Worm (Caenorhabditis elegans): ENCODE data around the gene F55C5.17.

F55C5.17 gene

ce11 chrV:12317894-12318553 is 15.7 kb downstream of the F55C5.17 start, which contains the start of the genes R04F11.5 and R04F11.2 (continued):
- TF ChIP-seq somi-1 (GFP tag; optimal IDR thresholded peaks at IDR 0.05) (no peak), zim-3 (tag; optimal IDR thresholded peaks at IDR 0.05) (no peak), efl-1 (GFP tag; optimal IDR thresholded peaks at IDR 0.05) (peak; percentile 82), ztf-25 (GFP tag; IDR thresholded peaks at IDR 0.05) (no peak), B0019.2 (GFP tag; conservative IDR thresholded peaks at IDR 0.05) (no peak), dox-1 (GFP tag; IDR thresholded peaks at IDR 0.05) (peak; percentile 79), Y53F4B.3 (GFP tag; IDR thresholded peaks at IDR 0.05) (no peak), pha-4 (tag; optimal IDR thresholded peaks at IDR 0.05) (no peak), aptf-3 (GFP tag; IDR thresholded peaks at IDR 0.05) (no peak), D2030.7 (GFP tag; IDR thresholded peaks at IDR 0.05) (peak; percentile 58), ztf-18 (tag; optimal IDR thresholded peaks at IDR 0.05) (peak; percentile 83), pbrm-1 (GFP tag; IDR thresholded peaks at IDR 0.05) (peak; percentile 47; the same call in 1 of the 2 replicates), hlh-26 (GFP tag; conservative IDR thresholded peaks at IDR 0.05) (no peak), nhr-27 (tag; optimal IDR thresholded peaks at IDR 0.05) (no peak), K12H6.12 (tag; optimal IDR thresholded peaks at IDR 0.05) (no peak), mes-4 (tag; optimal IDR thresholded peaks at IDR 0.05) (no peak), aptf-2 (GFP tag; conservative IDR thresholded peaks at IDR 0.05) (no peak), cebp-1 (GFP tag; IDR thresholded peaks at IDR 0.05) (no peak), cebp-1 (tag; optimal IDR thresholded peaks at IDR 0.05) (peak; percentile 52), K11D2.4 (GFP tag; IDR thresholded peaks at IDR 0.05) (no peak), ztf-6 (GFP tag; IDR thresholded peaks at IDR 0.05) (no peak), B0261.1 (tag; optimal IDR thresholded peaks at IDR 0.05) (no peak), ZK185.1 (tag; optimal IDR thresholded peaks at IDR 0.05; ENCODE audit: poor library complexity, severe bottlenecking) (peak; percentile 44), F57C9.4 (tag; optimal IDR thresholded peaks at IDR 0.05) (no peak), hlh-12 (tag; optimal IDR thresholded peaks at IDR 0.05) (no peak), fkh-3 (tag; optimal IDR thresholded peaks at IDR 0.05) (no peak), lin-40 (tag; optimal IDR thresholded peaks at IDR 0.05) (peak; percentile 54), lsy-27 (tag; optimal IDR thresholded peaks at IDR 0.05; ENCODE audit: borderline replicate concordance, insufficient read depth) (peak; percentile 32), attf-3 (GFP tag; conservative IDR thresholded peaks at IDR 0.05) (peak; percentile 99), snpc-3.4 (tag; optimal IDR thresholded peaks at IDR 0.05) (peak; percentile 67), madf-6 (GFP tag; IDR thresholded peaks at IDR 0.05) (peak; percentile 88), ets-4 (GFP tag; optimal IDR thresholded peaks at IDR 0.05) (no peak), snpc-1.1 (tag; optimal IDR thresholded peaks at IDR 0.05; ENCODE audit: insufficient read depth) (peak; percentile 9), bed-2 (GFP tag; IDR thresholded peaks at IDR 0.05) (no peak), rcor-1 (GFP tag; IDR thresholded peaks at IDR 0.05) (peak; percentile 20; the same call in 1 of the 2 replicates), ceh-100 (GFP tag; IDR thresholded peaks at IDR 0.05) (no peak), F52B5.7 (tag; optimal IDR thresholded peaks at IDR 0.05) (no peak), rec-8 (tag; optimal IDR thresholded peaks at IDR 0.05) (no peak), mxl-1 (tag; optimal IDR thresholded peaks at IDR 0.05) (no peak), xnd-1 (tag; optimal IDR thresholded peaks at IDR 0.05) (peak; percentile 40), repo-1 (tag; optimal IDR thresholded peaks at IDR 0.05) (no peak), hsf-1 (GFP tag; IDR thresholded peaks at IDR 0.05) (0 out of 2 replicates have a peak, but pooled peaks have one; percentile 55), hmg-1.2 (GFP tag; IDR thresholded peaks at IDR 0.05) (peak; percentile 58), Y53G8AR.9 (GFP tag; conservative IDR thresholded peaks at IDR 0.05) (peak; percentile 46; the same call in 1 of the 2 replicates)

Measured in whole organism, young adult.